Worm (Caenorhabditis elegans): Measurements from ENCODE around the gene nhr-9.

Gene nhr-9

DNA sequence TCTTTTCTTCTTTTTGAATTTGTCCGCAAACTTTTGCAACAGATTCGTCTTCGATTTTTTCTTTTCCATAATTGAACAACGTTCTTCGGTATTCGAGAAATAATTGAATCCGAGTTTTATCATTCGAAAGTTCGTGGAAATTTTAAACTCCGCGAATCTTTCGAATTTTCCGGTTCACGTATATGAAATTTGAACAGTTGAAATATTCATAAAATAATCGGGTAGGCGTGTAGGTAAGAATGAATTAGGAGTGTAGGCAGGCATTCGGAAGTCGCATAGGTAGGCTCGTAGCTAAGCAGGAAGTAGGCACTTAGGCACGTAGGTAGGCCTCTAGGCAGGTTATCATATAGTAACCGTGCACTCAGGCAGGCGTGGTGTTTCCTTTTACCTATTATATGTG, 42.9 kb downstream of the nhr-9 start, which contains the start of gene B0280.11:
Gene B0280.11, minus strand, starts transcription at position 101 of the 400 bp plus-strand sequence.
- TF ChIP-seq F13C5.2 (tag; optimal IDR thresholded peaks at IDR 0.05) (no peak), tra-4 (tag; optimal IDR thresholded peaks at IDR 0.05) (no peak), ets-7 (tag; optimal IDR thresholded peaks at IDR 0.05) (no peak), aly-1 (tag; optimal IDR thresholded peaks at IDR 0.05) (no peak), hmbx-1 (tag; optimal IDR thresholded peaks at IDR 0.05) (no peak), ceh-13 (GFP tag; optimal IDR thresholded peaks at IDR 0.05) (no peak), hmg-4 (GFP tag; optimal IDR thresholded peaks at IDR 0.05) (no peak), flt-1 (GFP tag; IDR thresholded peaks at IDR 0.05) (no peak), sea-1 (GFP tag; conservative IDR thresholded peaks at IDR 0.05) (no peak), pes-1 (GFP tag; IDR thresholded peaks at IDR 0.05) (no peak), tbx-37 (GFP tag; conservative IDR thresholded peaks at IDR 0.05) (no peak), ceh-36 (tag; optimal IDR thresholded peaks at IDR 0.05) (no peak), tbx-11 (GFP tag; IDR thresholded peaks at IDR 0.05) (no peak), scrt-1 (GFP tag; IDR thresholded peaks at IDR 0.05) (no peak), hnd-1 (tag; optimal IDR thresholded peaks at IDR 0.05) (no peak), B0310.2 (tag; optimal IDR thresholded peaks at IDR 0.05) (no peak)

DNA sequence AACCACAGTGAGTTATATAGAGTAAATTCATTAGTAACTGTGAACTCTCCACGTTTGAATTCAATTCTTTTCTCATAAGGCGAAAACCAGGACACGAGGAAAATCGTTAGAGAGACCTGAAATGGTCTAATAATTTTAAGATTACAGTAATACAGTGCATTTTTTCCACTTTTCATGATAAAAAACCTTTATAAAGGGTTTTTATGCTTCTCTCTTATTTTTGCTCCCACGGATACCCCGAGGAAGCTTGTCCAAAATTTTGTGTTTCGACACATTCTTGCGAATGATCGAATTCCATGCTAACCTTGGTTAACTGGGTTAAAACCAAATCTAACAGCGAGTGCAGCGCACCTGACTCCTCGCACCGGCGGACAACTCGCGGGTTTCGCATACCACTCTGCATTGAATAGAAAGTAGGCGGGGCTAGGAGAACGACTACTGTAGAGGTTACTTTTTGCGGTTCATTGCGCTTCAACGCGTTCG, 45.0 kb downstream of the nhr-9 start:
- TF ChIP-seq ama-1 (optimal IDR thresholded peaks at IDR 0.05) (peak; percentile 76), pes-1 (GFP tag; IDR thresholded peaks at IDR 0.05) (no peak)

DNA sequence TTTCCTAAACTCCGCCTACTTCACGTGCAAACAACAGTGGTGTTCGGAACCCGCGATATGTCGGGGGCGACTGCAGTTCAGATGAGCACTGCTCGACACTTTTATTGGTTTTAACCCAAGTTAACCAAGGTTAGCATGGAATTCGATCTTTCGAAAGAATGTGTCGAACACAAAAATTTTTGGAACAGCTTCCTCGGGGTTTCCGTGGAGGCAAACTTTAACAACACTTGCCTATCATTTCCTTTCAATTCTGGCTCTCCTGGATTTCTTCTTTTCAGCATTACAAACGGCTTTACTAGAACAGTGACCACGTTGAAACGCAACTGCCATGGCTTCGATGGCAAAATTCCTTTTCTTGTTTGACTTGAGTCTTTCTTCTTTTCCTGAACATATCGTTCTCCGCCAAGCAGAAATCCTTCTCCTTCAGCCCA, 46.0 kb downstream of the nhr-9 start:
- TF ChIP-seq ama-1 (optimal IDR thresholded peaks at IDR 0.05) (peak; percentile 94), ceh-13 (GFP tag; optimal IDR thresholded peaks at IDR 0.05) (no peak), hmg-4 (GFP tag; optimal IDR thresholded peaks at IDR 0.05) (peak; percentile 8)

DNA sequence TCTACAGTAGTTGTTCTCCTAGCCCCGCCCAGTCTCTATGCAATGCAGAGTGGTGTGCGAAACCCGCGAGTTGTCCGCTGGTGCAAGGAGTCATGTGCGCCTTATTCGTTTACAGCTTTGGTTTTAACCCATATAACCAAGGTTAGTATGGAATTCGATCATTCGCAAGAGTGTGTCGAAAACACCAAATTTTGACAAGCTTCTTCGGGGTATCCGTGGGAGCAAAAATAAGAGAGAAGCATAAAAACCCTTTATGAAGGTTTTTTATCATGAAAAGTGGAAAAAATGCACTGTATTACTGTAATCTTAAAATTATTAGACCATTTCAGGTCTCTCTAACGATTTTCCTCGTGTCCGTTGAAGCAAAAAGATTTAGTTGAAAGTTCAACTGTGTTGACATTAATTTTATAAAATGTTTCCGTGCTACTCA, 46.9 kb downstream of the nhr-9 start:
- TF ChIP-seq pes-1 (GFP tag; IDR thresholded peaks at IDR 0.05), result peak; percentile 53; the same call in 1 of the 2 replicates
- TF ChIP-seq ama-1 (optimal IDR thresholded peaks at IDR 0.05), result peak; percentile 90
- no peak for TF ChIP-seq scrt-1 (GFP tag; IDR thresholded peaks at IDR 0.05)
- TF ChIP-seq aly-1 (tag; optimal IDR thresholded peaks at IDR 0.05), result no peak

DNA sequence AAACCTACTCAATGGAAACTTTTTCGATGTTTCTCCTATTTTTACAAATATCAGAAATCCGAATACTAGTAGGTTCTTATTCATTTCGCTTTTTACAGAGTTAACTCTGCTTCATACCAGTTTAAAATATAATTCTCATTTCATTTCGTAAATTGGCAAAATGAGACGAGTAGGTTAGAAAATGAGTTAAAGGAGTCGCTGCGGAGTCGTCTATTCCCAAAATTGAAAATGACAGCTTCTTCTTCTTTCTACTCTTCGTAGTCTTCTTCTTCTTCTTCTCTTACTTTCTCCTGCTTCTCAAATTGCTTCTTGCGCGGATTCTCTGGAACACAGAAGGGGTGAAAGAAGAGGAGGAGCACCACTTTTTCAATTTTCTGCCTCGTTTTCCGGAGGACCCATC, 49.5 kb downstream of the nhr-9 start, which contains the start of gene glr-2:
Gene glr-2, minus strand, starts transcription at position 211 of the 400 bp plus-strand sequence.
- no peak for TF ChIP-seq flt-1 (GFP tag; IDR thresholded peaks at IDR 0.05)
- no peak for TF ChIP-seq scrt-1 (GFP tag; IDR thresholded peaks at IDR 0.05)
- no peak for TF ChIP-seq ets-7 (tag; optimal IDR thresholded peaks at IDR 0.05)
- TF ChIP-seq ama-1 (optimal IDR thresholded peaks at IDR 0.05), result no peak
- no peak for TF ChIP-seq ceh-13 (GFP tag; optimal IDR thresholded peaks at IDR 0.05)
- no peak for TF ChIP-seq F13C5.2 (tag; optimal IDR thresholded peaks at IDR 0.05)
- no peak for TF ChIP-seq ceh-36 (tag; optimal IDR thresholded peaks at IDR 0.05)
- TF ChIP-seq hnd-1 (tag; optimal IDR thresholded peaks at IDR 0.05), result no peak
- no peak for TF ChIP-seq sea-1 (GFP tag; conservative IDR thresholded peaks at IDR 0.05)
- no peak for TF ChIP-seq B0310.2 (tag; optimal IDR thresholded peaks at IDR 0.05)
- TF ChIP-seq hmbx-1 (tag; optimal IDR thresholded peaks at IDR 0.05), result no peak
- TF ChIP-seq tbx-11 (GFP tag; IDR thresholded peaks at IDR 0.05), result no peak
- TF ChIP-seq pes-1 (GFP tag; IDR thresholded peaks at IDR 0.05), result no peak
- TF ChIP-seq tbx-37 (GFP tag; conservative IDR thresholded peaks at IDR 0.05), result no peak
- no peak for TF ChIP-seq aly-1 (tag; optimal IDR thresholded peaks at IDR 0.05)
- no peak for TF ChIP-seq tra-4 (tag; optimal IDR thresholded peaks at IDR 0.05)
- TF ChIP-seq hmg-4 (GFP tag; optimal IDR thresholded peaks at IDR 0.05), result no peak

DNA sequence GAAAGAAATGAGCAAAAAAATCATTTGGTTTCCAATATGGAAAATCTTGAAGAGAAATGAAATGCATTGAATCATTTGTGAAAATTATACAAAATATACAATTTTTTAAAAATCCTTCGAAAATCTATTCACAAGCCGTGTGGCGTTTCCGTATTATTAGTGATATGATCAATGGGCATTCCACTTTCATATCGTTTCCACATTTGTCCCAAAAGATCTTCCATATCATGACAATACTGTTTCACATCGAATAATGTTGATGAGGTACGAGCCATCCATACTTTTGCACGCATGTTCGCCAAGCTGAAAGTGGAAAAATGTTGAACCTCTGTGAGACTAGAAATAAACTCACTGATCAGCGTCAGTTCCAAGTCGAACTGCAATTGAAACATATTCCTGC, 51.1 kb downstream of the nhr-9 start:
- no peak for TF ChIP-seq ama-1 (optimal IDR thresholded peaks at IDR 0.05)
- TF ChIP-seq ets-7 (tag; optimal IDR thresholded peaks at IDR 0.05), result no peak
- TF ChIP-seq F13C5.2 (tag; optimal IDR thresholded peaks at IDR 0.05), result no peak
- TF ChIP-seq aly-1 (tag; optimal IDR thresholded peaks at IDR 0.05), result no peak
- no peak for TF ChIP-seq scrt-1 (GFP tag; IDR thresholded peaks at IDR 0.05)
- TF ChIP-seq hmbx-1 (tag; optimal IDR thresholded peaks at IDR 0.05), result no peak
- TF ChIP-seq tra-4 (tag; optimal IDR thresholded peaks at IDR 0.05), result no peak
- no peak for TF ChIP-seq tbx-37 (GFP tag; conservative IDR thresholded peaks at IDR 0.05)
- TF ChIP-seq hnd-1 (tag; optimal IDR thresholded peaks at IDR 0.05), result no peak
- TF ChIP-seq hmg-4 (GFP tag; optimal IDR thresholded peaks at IDR 0.05), result no peak
- TF ChIP-seq ceh-13 (GFP tag; optimal IDR thresholded peaks at IDR 0.05), result no peak
- TF ChIP-seq ceh-36 (tag; optimal IDR thresholded peaks at IDR 0.05), result no peak
